ENCODE assay signal across 2 fruit fly cellular contexts in genomic region chr3L:10924683-10925082, dm6.
TF ChIP-seq lines count a peak whose summit lies in the region.

No protein-coding gene starts in this region.

TF ChIP-seq in whole organism, prepupa, 60 proteins besides CTCF, POLR2A, EP300 and RAD21:
- peak; percentile 30 for TF ChIP-seq CG32006 (GFP tag; optimal IDR thresholded peaks at IDR 0.05; lab: Kevin White, UChicago)
- TF ChIP-seq fd59A (GFP tag; optimal IDR thresholded peaks at IDR 0.05; lab: Kevin White, UChicago) = no peak
TF ChIP-seq in whole organism, prepupa: peak in this region for 1.

TF ChIP-seq in whole organism, pupa, 21 proteins besides CTCF, POLR2A, EP300 and RAD21:
- TF ChIP-seq Snoo (tag; optimal IDR thresholded peaks at IDR 0.05; lab: Kevin White, UChicago) = no peak
- no peak for TF ChIP-seq EcR (GFP tag; optimal IDR thresholded peaks at IDR 0.05; lab: Kevin White, UChicago)
- peak; percentile 66 for TF ChIP-seq CG14655 (GFP tag; optimal IDR thresholded peaks at IDR 0.05; lab: Kevin White, UChicago)
- TF ChIP-seq CG8301 (tag; optimal IDR thresholded peaks at IDR 0.05; lab: Kevin White, UChicago) = peak; percentile 53
